Worm (Caenorhabditis elegans) whole organism, mixed stage, embryonic: Measurements from ENCODE around the gene Y111B2A.21.
A peak's percentile ranks its signal among the peaks of the same experiment; 100 is the strongest.

Source experiments
- M03D4.4 ChIP-seq: sonication (generic microtip); optimal IDR thresholded peaks from 2 replicates; lab custom pipeline; 2017; ENCODE audit warnings: mild to moderate bottlenecking, missing genetic modification characterization, missing compliant biosample characterization
- bed-3 ChIP-seq: fragments of 200-800 bp; sonication (Bioruptor generic); optimal IDR thresholded peaks from 3 replicates; lab custom pipeline; 2018; ENCODE audit warnings: mild to moderate bottlenecking, missing genetic modification characterization, moderate library complexity, missing compliant biosample characterization
- blmp-1 ChIP-seq: fragments of 150-350 bp; optimal IDR thresholded peaks from 2 replicates; lab custom pipeline; 2014; ENCODE audit warnings: missing biosample characterization, missing genetic modification characterization
- ceh-39 ChIP-seq: fragments of 150-350 bp; optimal IDR thresholded peaks from 2 replicates; lab custom pipeline; 2014; ENCODE audit warnings: missing biosample characterization, missing genetic modification characterization
- ceh-43 ChIP-seq: fragments of 200-800 bp; sonication (Bioruptor generic); optimal IDR thresholded peaks from 2 replicates; lab custom pipeline; 2018; ENCODE audit warnings: mild to moderate bottlenecking, missing genetic modification characterization, moderate library complexity, missing compliant biosample characterization
- ceh-83 ChIP-seq: fragments of 200-800 bp; sonication (Bioruptor generic); optimal IDR thresholded peaks from 2 replicates; lab custom pipeline; 2018; ENCODE audit warnings: mild to moderate bottlenecking, missing genetic modification characterization, missing compliant biosample characterization
- ces-1 ChIP-seq: fragments of 150-350 bp; optimal IDR thresholded peaks from 2 replicates; lab custom pipeline; 2014; ENCODE audit warnings: missing biosample characterization, missing genetic modification reagents, missing genetic modification characterization
- cnd-1 ChIP-seq: fragments of 200-800 bp; sonication (Bioruptor generic); optimal IDR thresholded peaks from 2 replicates; lab custom pipeline; 2018; ENCODE audit warnings: mild to moderate bottlenecking, missing genetic modification characterization, missing compliant biosample characterization
- drap-1 ChIP-seq: fragments of 200-800 bp; sonication (Bioruptor generic); optimal IDR thresholded peaks from 3 replicates; lab custom pipeline; 2018; ENCODE audit warnings: mild to moderate bottlenecking, missing genetic modification characterization, missing compliant biosample characterization
- elt-1 ChIP-seq: sonication (generic microtip); optimal IDR thresholded peaks from 2 replicates; lab custom pipeline; 2017; ENCODE audit warnings: missing genetic modification characterization, mild to moderate bottlenecking, missing compliant biosample characterization, antibody characterized with exemption, moderate library complexity, borderline replicate concordance; ENCODE audit not compliant: insufficient read depth
- elt-3 ChIP-seq: fragments of 150-350 bp; optimal IDR thresholded peaks from 2 replicates; lab custom pipeline; 2014; ENCODE audit warnings: missing biosample characterization, missing genetic modification characterization
- flh-1 ChIP-seq: fragments of 200-800 bp; sonication (Bioruptor generic); optimal IDR thresholded peaks from 2 replicates; lab custom pipeline; 2018; ENCODE audit warnings: mild to moderate bottlenecking, missing genetic modification characterization, moderate library complexity, missing compliant biosample characterization
- ham-2 ChIP-seq: fragments of 200-800 bp; sonication (Bioruptor generic); optimal IDR thresholded peaks from 2 replicates; lab custom pipeline; 2018; ENCODE audit warnings: mild to moderate bottlenecking, missing genetic modification characterization, missing compliant biosample characterization
- hlh-1 ChIP-seq: fragments of 150-350 bp; optimal IDR thresholded peaks from 2 replicates; lab custom pipeline; 2014; ENCODE audit warnings: missing biosample characterization, missing genetic modification reagents, missing genetic modification characterization
- lin-32 ChIP-seq: fragments of 200-800 bp; sonication (Bioruptor generic); optimal IDR thresholded peaks from 2 replicates; lab custom pipeline; 2018; ENCODE audit warnings: mild to moderate bottlenecking, missing genetic modification characterization, missing compliant biosample characterization
- mab-5 ChIP-seq: fragments of 150-350 bp; optimal IDR thresholded peaks from 2 replicates; lab custom pipeline; 2014; ENCODE audit warnings: missing biosample characterization, missing genetic modification characterization
- mep-1 ChIP-seq: fragments of 150-350 bp; optimal IDR thresholded peaks from 2 replicates; lab custom pipeline; 2017; ENCODE audit warnings: missing biosample characterization, missing genetic modification reagents, missing genetic modification characterization, inconsistent platforms
- mls-2 ChIP-seq: sonication (generic microtip); optimal IDR thresholded peaks from 2 replicates; lab custom pipeline; 2016; ENCODE audit warnings: mild to moderate bottlenecking, missing genetic modification characterization, moderate library complexity, missing compliant biosample characterization
- nhr-12 ChIP-seq: fragments of 150-350 bp; optimal IDR thresholded peaks from 2 replicates; lab custom pipeline; 2014; ENCODE audit warnings: missing biosample characterization, missing genetic modification characterization
- nhr-2 ChIP-seq: fragments of 150-350 bp; optimal IDR thresholded peaks from 2 replicates; lab custom pipeline; 2014; ENCODE audit warnings: missing biosample characterization, missing genetic modification characterization
- nhr-237 ChIP-seq: fragments of 150-350 bp; optimal IDR thresholded peaks from 2 replicates; lab custom pipeline; 2014; ENCODE audit warnings: missing biosample characterization, missing genetic modification characterization
- nhr-76 ChIP-seq: sonication (generic microtip); optimal IDR thresholded peaks from 2 replicates; lab custom pipeline; 2017; ENCODE audit warnings: missing biosample characterization, missing genetic modification characterization
- pha-4 ChIP-seq: fragments of 150-350 bp; optimal IDR thresholded peaks from 2 replicates; lab custom pipeline; 2018; ENCODE audit warnings: missing biosample characterization, missing genetic modification reagents, missing genetic modification characterization
- sem-2 ChIP-seq: fragments of 200-800 bp; sonication (Bioruptor generic); optimal IDR thresholded peaks from 2 replicates; lab custom pipeline; 2018; ENCODE audit warnings: mild to moderate bottlenecking, missing genetic modification characterization, missing compliant biosample characterization
- snpc-4 ChIP-seq: fragments of 150-350 bp; optimal IDR thresholded peaks from 2 replicates; lab custom pipeline; 2014; ENCODE audit warnings: missing biosample characterization, missing genetic modification characterization
- sptf-1 ChIP-seq: sonication (generic microtip); optimal IDR thresholded peaks from 2 replicates; lab custom pipeline; 2017; ENCODE audit warnings: mild to moderate bottlenecking, missing genetic modification characterization, moderate library complexity, missing compliant biosample characterization
- tbx-8 ChIP-seq: fragments of 200-800 bp; sonication (Bioruptor generic); optimal IDR thresholded peaks from 2 replicates; lab custom pipeline; 2018; ENCODE audit warnings: mild to moderate bottlenecking, missing genetic modification characterization, moderate library complexity, missing compliant biosample characterization
- unc-120 ChIP-seq: sonication (generic microtip); optimal IDR thresholded peaks from 2 replicates; lab custom pipeline; 2017; ENCODE audit warnings: missing genetic modification characterization, missing compliant biosample characterization; ENCODE audit not compliant: poor library complexity, severe bottlenecking
- unc-62 ChIP-seq: fragments of 150-350 bp; optimal IDR thresholded peaks from 2 replicates; lab custom pipeline; 2014; ENCODE audit warnings: missing biosample characterization, missing genetic modification reagents, missing genetic modification characterization
- zip-8 ChIP-seq: fragments of 150-350 bp; optimal IDR thresholded peaks from 2 replicates; lab custom pipeline; 2014; ENCODE audit warnings: missing biosample characterization, missing genetic modification characterization
- ztf-11 ChIP-seq: fragments of 150-350 bp; optimal IDR thresholded peaks from 2 replicates; lab custom pipeline; 2014; ENCODE audit warnings: missing biosample characterization, missing genetic modification characterization

The Y111B2A.21 gene

ce11 chrIII:12713862-12714261 is 32.4 kb upstream of the Y111B2A.21 start:
- TF ChIP-seq lin-32 (GFP tag; lab: Kevin White, UChicago) (peak; percentile 77), nhr-237 (no peak), nhr-2 (tag; lab: Kevin White, UChicago) (no peak), elt-1 (tag; lab: Kevin White, UChicago) (no peak), ceh-39 (tag; lab: Kevin White, UChicago) (peak; percentile 65), sptf-1 (no peak), pha-4 (tag; lab: Kevin White, UChicago) (no peak), ceh-83 (GFP tag; lab: Kevin White, UChicago) (peak; percentile 54), blmp-1 (tag; lab: Kevin White, UChicago) (no peak), unc-62 (GFP tag; lab: Kevin White, UChicago) (no peak), ceh-43 (GFP tag; lab: Kevin White, UChicago) (no peak), mep-1 (no peak), mab-5 (tag; lab: Kevin White, UChicago) (no peak), mls-2 (tag; lab: Kevin White, UChicago) (no peak), cnd-1 (peak; percentile 51), drap-1 (GFP tag; lab: Kevin White, UChicago) (no peak), nhr-76 (tag; lab: Kevin White, UChicago) (no peak), tbx-8 (GFP tag; lab: Kevin White, UChicago) (no peak)
- TF ChIP-seq, all 35 proteins: peak for 4

- no peak for TF ChIP-seq nhr-76 (tag; lab: Kevin White, UChicago)
- no peak for TF ChIP-seq M03D4.4
- TF ChIP-seq ham-2 (GFP tag; lab: Kevin White, UChicago): no peak
- no peak for TF ChIP-seq snpc-4
- no peak for TF ChIP-seq ceh-43 (GFP tag; lab: Kevin White, UChicago)
- no peak for TF ChIP-seq unc-62 (GFP tag; lab: Kevin White, UChicago)
- TF ChIP-seq bed-3 (GFP tag; lab: Kevin White, UChicago): no peak
- TF ChIP-seq elt-3 (tag; lab: Kevin White, UChicago): no peak
- TF ChIP-seq ceh-39 (tag; lab: Kevin White, UChicago): no peak
- no peak for TF ChIP-seq ceh-83 (GFP tag; lab: Kevin White, UChicago)
- no peak for TF ChIP-seq lin-32 (GFP tag; lab: Kevin White, UChicago)
- no peak for TF ChIP-seq flh-1
- TF ChIP-seq unc-120 (tag; lab: Kevin White, UChicago): no peak
- TF ChIP-seq tbx-8 (GFP tag; lab: Kevin White, UChicago): no peak
- TF ChIP-seq ztf-11 (tag; lab: Kevin White, UChicago): no peak
- TF ChIP-seq ces-1 (GFP tag; lab: Kevin White, UChicago): no peak
- no peak for TF ChIP-seq pha-4 (tag; lab: Kevin White, UChicago)
Observed at ce11 chrIII:12714266-12714665, 32.0 kb upstream of the Y111B2A.21 start, which contains the start of gene ssl-1. Gene ssl-1 (plus strand): TSS chrIII:12714566.

- TF ChIP-seq lin-32 (GFP tag; lab: Kevin White, UChicago): no peak
- no peak for TF ChIP-seq ceh-83 (GFP tag; lab: Kevin White, UChicago)
- TF ChIP-seq ham-2 (GFP tag; lab: Kevin White, UChicago): no peak
- no peak for TF ChIP-seq tbx-8 (GFP tag; lab: Kevin White, UChicago)
- TF ChIP-seq nhr-2 (tag; lab: Kevin White, UChicago): no peak
- no peak for TF ChIP-seq unc-120 (tag; lab: Kevin White, UChicago)
- no peak for TF ChIP-seq blmp-1 (tag; lab: Kevin White, UChicago)
- no peak for TF ChIP-seq hlh-1 (tag; lab: Kevin White, UChicago)
- TF ChIP-seq zip-8 (tag; lab: Kevin White, UChicago): no peak
- no peak for TF ChIP-seq ceh-43 (GFP tag; lab: Kevin White, UChicago)
- TF ChIP-seq ceh-39 (tag; lab: Kevin White, UChicago): no peak
- TF ChIP-seq ztf-11 (tag; lab: Kevin White, UChicago): no peak
Observed at ce11 chrIII:12728149-12728548, 18.1 kb upstream of the Y111B2A.21 start.

ce11 chrIII:12738935-12739334 is 7.3 kb upstream of the Y111B2A.21 start:
- TF ChIP-seq lin-32 (GFP tag; lab: Kevin White, UChicago): no peak
- TF ChIP-seq sem-2 (GFP tag; lab: Kevin White, UChicago): no peak

- TF ChIP-seq nhr-76 (tag; lab: Kevin White, UChicago): no peak
- no peak for TF ChIP-seq ham-2 (GFP tag; lab: Kevin White, UChicago)
- TF ChIP-seq unc-62 (GFP tag; lab: Kevin White, UChicago): no peak
- no peak for TF ChIP-seq ceh-43 (GFP tag; lab: Kevin White, UChicago)
- TF ChIP-seq lin-32 (GFP tag; lab: Kevin White, UChicago): no peak
- no peak for TF ChIP-seq drap-1 (GFP tag; lab: Kevin White, UChicago)
- no peak for TF ChIP-seq ces-1 (GFP tag; lab: Kevin White, UChicago)
- no peak for TF ChIP-seq nhr-2 (tag; lab: Kevin White, UChicago)
- no peak for TF ChIP-seq nhr-12
- no peak for TF ChIP-seq mls-2 (tag; lab: Kevin White, UChicago)
Observed at ce11 chrIII:12740313-12740712, 5.9 kb upstream of the Y111B2A.21 start.
